Worm (Caenorhabditis elegans) whole organism, midembryonic: ENCODE measurements around the gene fbxa-60.

Experiments used
- cog-1 ChIP-seq: sonication (generic microtip); optimal IDR thresholded peaks from 2 replicates; lab custom pipeline; 2016; ENCODE audit warnings: missing genetic modification characterization, missing compliant biosample characterization
- flt-1 ChIP-seq: fragments of 200-800 bp; sonication (Bioruptor generic); IDR thresholded peaks from 2 replicates; pipeline ENCODE4 v1.3.6; 2022; ENCODE audit warnings: missing genetic modification characterization, missing compliant biosample characterization
- ref-1 ChIP-seq: fragments of 200-800 bp; sonication (Bioruptor generic); conservative IDR thresholded peaks from 2 replicates; pipeline ENCODE4 v1.3.6; 2022; ENCODE audit warnings: missing genetic modification reagents, missing genetic modification characterization, missing compliant biosample characterization

DNA sequence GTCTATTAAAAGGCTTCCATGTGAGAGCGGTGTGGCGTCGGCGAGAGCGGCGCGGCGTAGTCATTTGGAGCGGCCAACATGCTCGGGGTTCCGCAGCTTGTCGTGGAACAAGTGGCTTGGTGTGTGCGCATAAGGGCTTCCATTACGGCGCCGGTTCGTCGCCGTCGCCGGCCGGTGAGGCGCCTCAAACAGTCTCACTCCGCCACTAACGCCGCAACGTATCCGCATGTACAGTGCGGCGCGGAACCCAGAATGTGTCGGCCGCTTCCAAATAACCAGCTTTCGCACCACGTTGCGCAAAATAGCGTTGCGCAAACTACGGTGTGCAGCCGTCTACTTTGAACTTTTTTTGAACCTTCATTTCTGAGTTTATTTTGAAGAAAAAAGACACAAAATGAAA, 24.8 kb upstream of the fbxa-60 start:
- TF ChIP-seq ref-1 (GFP tag; lab: Robert Waterston, UW) (no peak), cog-1 (tag; lab: Kevin White, UChicago) (no peak), flt-1 (no peak)
